Worm (Caenorhabditis elegans): Measurements from ENCODE around the gene ppm-2.
A peak's percentile ranks its signal among the peaks of the same experiment; 100 is the strongest.

- peak; percentile 41 for TF ChIP-seq mep-1 (tag; optimal IDR thresholded peaks at IDR 0.05)
- TF ChIP-seq lsy-2 (tag; optimal IDR thresholded peaks at IDR 0.05): peak; percentile 41
- TF ChIP-seq snpc-4 (tag; optimal IDR thresholded peaks at IDR 0.05): no peak
- no peak for TF ChIP-seq nhr-237 (tag; optimal IDR thresholded peaks at IDR 0.05)
- no peak for TF ChIP-seq elt-1 (tag; optimal IDR thresholded peaks at IDR 0.05; ENCODE audit: borderline replicate concordance, insufficient read depth)
- peak; percentile 73 for TF ChIP-seq unc-62 (GFP tag; optimal IDR thresholded peaks at IDR 0.05)
- no peak for TF ChIP-seq sem-2 (GFP tag; optimal IDR thresholded peaks at IDR 0.05)
Observed at ce11 chrIII:4666753-4667400, 16.6 kb downstream of the ppm-2 start.
